1 worm cellular context compared by ENCODE assay signal in genomic region chrX:12899140-12899888, ce11.
TF ChIP-seq lines count a peak whose summit lies in the region.

No protein-coding gene starts in this region.

TF ChIP-seq in whole organism, L1 larva, 84 proteins besides CTCF, POLR2A, EP300 and RAD21 (continued from another document):
- TF ChIP-seq dsc-1 (tag; optimal IDR thresholded peaks at IDR 0.05; lab: Kevin White, UChicago) (peak; percentile 22), nhr-71 (tag; optimal IDR thresholded peaks at IDR 0.05; lab: Kevin White, UChicago) (peak; percentile 65)
TF ChIP-seq in whole organism, L1 larva: peak in this region for 19.
